Fruit fly (Drosophila melanogaster) Kc167 (cell line): ENCODE measurements around the gene CG8206.

Experiments
- Myc ChIP-seq: fragments of >200 bp; optimal IDR thresholded peaks from 2 replicates; lab custom pipeline; 2017; ENCODE audit warnings: missing external identifiers
- Sin3A ChIP-seq: fragments of >200 bp; optimal IDR thresholded peaks from 2 replicates; lab custom pipeline; 2018; ENCODE audit warnings: missing external identifiers
- h ChIP-seq: fragments of >200 bp; optimal IDR thresholded peaks from 3 replicates; lab custom pipeline; 2018; ENCODE audit warnings: missing external identifiers
- insv ChIP-seq: fragments of >200 bp; optimal IDR thresholded peaks from 3 replicates; lab custom pipeline; 2018; ENCODE audit warnings: missing external identifiers
- psq ChIP-seq: fragments of >200 bp; optimal IDR thresholded peaks from 2 replicates; lab custom pipeline; 2017; ENCODE audit warnings: missing external identifiers
- ttk ChIP-seq: sonication (Bioruptor generic); optimal IDR thresholded peaks from 2 replicates; lab custom pipeline; 2017; ENCODE audit warnings: missing external identifiers

CG8206 gene

DNA sequence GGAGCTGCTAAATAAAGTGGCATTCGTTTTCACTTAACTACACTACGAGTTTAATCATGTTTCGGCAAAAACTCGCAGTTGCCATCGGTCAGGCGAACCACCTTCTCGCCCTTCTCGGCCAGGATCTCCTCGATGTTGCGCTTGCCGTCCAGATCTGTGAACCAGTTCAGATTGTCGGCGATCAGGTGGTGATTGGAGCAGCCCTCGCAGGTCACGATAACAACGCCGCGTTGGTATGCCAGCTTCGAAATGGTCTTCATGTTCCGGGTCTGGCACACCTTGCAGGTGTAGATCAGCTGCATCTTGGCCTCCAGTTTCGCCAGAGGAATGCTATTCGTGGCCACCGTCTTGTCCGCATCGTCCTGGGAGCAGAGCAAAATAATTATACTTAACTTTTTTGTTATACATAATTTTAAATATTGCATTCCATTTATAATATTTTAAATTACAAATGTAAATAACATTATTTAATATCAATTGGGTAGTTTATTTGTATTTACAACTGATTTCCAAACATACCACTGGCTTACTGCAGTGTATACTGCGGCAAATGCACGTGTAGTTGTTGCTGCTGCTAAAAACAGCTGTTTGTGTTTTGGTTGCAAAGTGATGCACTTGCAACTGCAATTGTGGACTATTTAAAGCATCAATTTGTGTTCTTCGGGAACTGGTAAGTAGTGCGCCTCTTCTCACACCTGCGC, 5.7 kb upstream of the CG8206 start:
- TF ChIP-seq h (no peak), Sin3A (lab: Kevin White, UChicago) (no peak), psq (lab: Kevin White, UChicago) (no peak), insv (lab: Kevin White, UChicago) (no peak), Myc (lab: Kevin White, UChicago) (no peak), ttk (lab: Kevin White, UChicago) (no peak)

DNA sequence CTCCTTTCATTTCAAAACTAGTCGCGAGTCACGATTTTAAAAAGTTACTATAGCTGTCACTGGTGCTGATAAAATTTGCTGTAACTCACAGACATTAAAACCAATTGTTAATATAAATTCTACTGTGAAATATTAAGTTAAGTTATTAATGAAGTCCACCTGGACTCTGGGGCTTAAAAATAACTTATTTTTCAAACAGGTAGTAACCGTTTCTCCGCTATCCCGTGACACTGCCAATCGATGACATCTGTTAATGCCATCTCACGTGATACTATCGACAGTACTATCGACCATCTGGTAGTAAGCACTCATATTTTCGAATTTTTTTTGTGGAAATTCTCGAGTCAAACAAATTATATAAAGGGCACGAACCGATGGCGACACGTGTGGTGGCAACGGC, 5.0 kb upstream of the CG8206 start, which contains the start of the genes CG12379 and MagR:
TSS of gene CG12379 (minus strand) at position 2 of the 400 bp plus-strand sequence.
TSS of gene MagR (plus strand) at position 276 of the 400 bp plus-strand sequence.
- TF ChIP-seq insv (lab: Kevin White, UChicago) (no peak), Sin3A (lab: Kevin White, UChicago) (no peak), h (no peak), psq (lab: Kevin White, UChicago) (no peak), ttk (lab: Kevin White, UChicago) (no peak), Myc (lab: Kevin White, UChicago) (no peak)

DNA sequence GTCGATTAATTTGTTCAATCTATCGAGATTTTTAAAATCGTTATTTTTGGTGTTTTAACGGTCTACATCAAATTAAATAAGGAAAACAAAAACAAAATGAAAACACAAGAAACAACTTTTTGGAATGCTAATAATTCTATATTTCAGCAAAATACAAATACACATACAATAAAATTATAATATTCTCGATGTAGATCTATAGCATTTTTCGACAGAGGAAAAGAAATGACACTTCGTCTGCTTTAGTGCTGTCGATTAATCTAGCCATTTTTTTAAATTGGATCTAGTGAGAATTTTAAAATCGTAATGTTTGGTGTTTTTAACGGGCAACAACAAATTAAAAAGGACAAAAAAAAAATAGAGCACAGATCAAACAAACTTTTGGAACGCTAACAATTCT, 1.9 kb upstream of the CG8206 start, which contains the start of gene Arp6:
TSS of gene Arp6 (minus strand) at position 11 of the 400 bp plus-strand sequence.
- TF ChIP-seq insv (lab: Kevin White, UChicago) (no peak), Myc (lab: Kevin White, UChicago) (no peak), h (no peak), Sin3A (lab: Kevin White, UChicago) (no peak), psq (lab: Kevin White, UChicago) (no peak), ttk (lab: Kevin White, UChicago) (no peak)

DNA sequence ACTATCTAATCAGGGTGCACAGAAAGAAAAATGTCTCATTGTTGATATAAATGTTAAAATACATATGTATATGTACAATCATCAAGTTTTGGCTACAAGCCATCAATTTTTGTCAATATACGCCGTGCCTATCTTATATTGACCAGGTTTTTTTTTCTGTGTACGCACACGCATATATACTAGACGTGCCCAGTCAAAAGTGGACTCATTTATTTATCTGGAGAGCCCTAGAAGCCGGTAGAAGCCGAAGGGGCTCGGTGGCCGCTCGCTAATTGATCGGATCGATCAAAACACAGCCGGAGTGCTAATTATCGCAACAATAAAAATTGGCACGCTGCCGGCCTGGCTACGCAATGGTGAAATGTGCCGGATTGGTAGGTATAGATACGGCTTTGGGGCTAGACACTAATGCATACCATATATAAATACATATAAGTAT, 1.3 kb downstream of the CG8206 start:
- TF ChIP-seq psq (lab: Kevin White, UChicago) (no peak), insv (lab: Kevin White, UChicago) (no peak), Myc (lab: Kevin White, UChicago) (no peak), h (no peak), Sin3A (lab: Kevin White, UChicago) (no peak), ttk (lab: Kevin White, UChicago) (no peak)

DNA sequence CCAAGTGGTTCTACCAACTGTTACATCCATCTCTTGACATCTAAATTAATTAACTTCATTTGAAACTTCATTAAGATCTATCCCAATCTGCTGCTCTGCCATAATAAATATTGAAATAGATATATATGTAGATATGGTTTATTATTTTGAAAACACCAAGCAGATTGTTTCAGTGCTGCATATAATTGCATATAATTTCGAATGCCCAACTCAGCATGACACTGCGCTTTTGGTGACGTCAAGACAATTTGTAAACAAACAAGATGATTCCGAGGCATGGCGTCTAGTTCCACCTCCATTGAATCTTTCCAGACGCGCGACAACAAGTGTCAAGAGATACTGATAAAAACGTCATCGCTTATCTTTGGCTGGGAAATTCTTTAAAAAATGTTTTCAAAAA, 1.9 kb downstream of the CG8206 start:
- TF ChIP-seq insv (lab: Kevin White, UChicago) = no peak
- TF ChIP-seq psq (lab: Kevin White, UChicago) = no peak
- no peak for TF ChIP-seq Myc (lab: Kevin White, UChicago)

DNA sequence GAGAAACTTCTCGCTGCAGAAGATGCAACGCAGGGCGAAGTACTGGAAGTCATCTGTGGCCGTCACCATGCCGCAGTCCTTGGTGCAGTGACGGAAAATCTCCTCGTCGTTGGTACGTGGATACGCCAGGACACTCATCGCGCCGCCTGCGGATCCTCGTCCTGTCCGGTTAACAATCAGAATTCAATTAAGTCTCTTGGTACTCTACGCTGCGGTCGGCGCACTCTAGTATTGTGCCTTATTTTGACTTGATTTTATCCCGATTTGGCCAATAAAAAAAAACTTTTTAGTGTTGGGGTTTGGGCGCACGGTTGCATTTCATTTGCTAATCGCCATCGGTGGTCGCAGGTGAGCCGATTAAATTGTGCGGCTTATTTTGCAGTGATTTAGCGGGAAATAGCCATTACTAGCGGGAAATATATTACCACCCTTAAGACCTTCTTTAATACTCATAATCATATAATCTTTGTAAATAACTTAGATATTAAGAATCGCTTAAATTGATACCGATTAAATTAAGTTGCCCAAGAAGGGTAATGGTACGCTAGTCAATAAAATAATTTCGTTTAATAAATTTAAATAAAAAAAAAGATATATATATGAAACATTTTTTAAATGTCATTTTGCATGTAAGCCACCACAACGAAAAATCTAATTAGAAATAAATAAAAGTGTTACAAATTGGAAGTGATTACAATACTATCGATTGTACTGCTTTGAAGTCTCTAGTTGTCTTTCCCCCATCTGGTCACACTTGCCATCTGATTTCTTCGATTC, 7.1 kb downstream of the CG8206 start, which contains the start of the genes CG8944 and CCT6:
TSS of gene CG8944 (minus strand) at position 327 of the 777 bp plus-strand sequence.
TSS of gene CCT6 (plus strand) at position 744 of the 777 bp plus-strand sequence.
- TF ChIP-seq Sin3A (lab: Kevin White, UChicago) (no peak), ttk (lab: Kevin White, UChicago) (no peak), h (no peak), Myc (lab: Kevin White, UChicago) (no peak), psq (lab: Kevin White, UChicago) (no peak), insv (lab: Kevin White, UChicago) (no peak)

DNA sequence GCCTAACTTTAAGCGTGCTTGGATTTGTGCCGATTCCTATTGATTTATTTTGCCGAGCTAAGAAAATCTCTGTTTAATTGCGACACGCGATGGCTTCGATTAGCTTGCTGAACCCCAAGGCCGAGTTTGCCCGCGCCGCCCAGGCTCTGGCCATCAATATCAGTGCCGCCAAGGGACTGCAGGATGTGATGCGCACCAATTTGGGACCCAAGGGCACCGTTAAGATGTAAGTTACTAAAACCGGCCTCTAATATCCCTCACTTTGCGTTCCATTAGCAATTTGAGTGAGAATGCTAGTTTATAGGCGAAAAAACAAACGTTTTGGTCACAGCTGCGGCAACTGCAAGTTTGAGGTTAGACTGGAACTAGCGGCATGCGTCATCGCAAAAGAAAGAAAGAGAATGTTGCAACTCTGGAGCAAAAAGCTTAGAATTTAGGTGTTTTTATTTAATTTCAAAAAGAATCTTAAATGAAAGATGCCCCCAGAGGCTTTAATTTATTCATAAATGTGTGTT, 7.7 kb downstream of the CG8206 start:
- TF ChIP-seq ttk (lab: Kevin White, UChicago) (no peak), Sin3A (lab: Kevin White, UChicago) (no peak), Myc (lab: Kevin White, UChicago) (no peak), insv (lab: Kevin White, UChicago) (no peak), h (no peak), psq (lab: Kevin White, UChicago) (no peak)

DNA sequence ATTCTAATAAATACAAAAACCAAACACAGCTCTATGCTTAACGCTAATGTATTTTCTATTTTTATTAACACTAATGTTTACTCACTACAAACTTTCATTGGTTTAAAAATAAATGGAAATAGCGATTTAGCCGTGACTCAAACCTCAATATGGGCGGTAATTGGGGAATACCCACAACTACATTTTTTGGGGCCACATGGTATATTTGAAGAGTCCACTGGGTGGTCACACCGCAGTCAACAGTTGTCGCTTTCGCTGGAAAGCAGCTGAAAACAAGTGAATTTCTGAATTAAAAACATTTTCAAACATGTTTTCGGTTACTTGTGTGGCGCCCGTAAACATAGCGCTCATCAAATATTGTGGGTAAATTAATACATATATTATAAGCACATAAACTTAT, 9.9 kb downstream of the CG8206 start, which contains the start of gene Mvd:
TSS of gene Mvd (plus strand) at position 222 of the 400 bp plus-strand sequence.
- no peak for TF ChIP-seq Sin3A (lab: Kevin White, UChicago)
- TF ChIP-seq insv (lab: Kevin White, UChicago) = no peak
- TF ChIP-seq Myc (lab: Kevin White, UChicago) = no peak
- no peak for TF ChIP-seq ttk (lab: Kevin White, UChicago)
- no peak for TF ChIP-seq psq (lab: Kevin White, UChicago)
- TF ChIP-seq h = no peak

DNA sequence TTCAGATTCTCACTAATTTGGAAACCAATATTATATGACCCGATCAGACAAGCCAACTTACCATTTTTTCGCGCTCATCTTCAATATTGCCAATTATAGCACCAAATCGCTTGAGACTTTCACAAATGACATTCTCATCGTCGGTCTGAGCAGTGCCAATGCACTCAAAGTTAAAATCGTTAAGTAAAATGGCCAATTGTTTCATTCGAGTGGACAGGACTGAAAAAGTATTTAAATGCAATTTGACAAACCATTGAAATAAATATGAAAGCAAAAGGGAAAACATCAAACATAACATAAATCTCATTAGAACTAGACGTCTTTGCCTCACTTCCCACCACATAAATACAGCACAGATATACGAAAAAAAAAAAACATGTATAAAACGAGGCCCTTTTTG, 17.0 kb downstream of the CG8206 start, which contains the start of gene CG8260:
TSS of gene CG8260 (plus strand) at position 301 of the 400 bp plus-strand sequence.
- TF ChIP-seq ttk (lab: Kevin White, UChicago) (no peak), Sin3A (lab: Kevin White, UChicago) (no peak), h (no peak), insv (lab: Kevin White, UChicago) (no peak), Myc (lab: Kevin White, UChicago) (no peak), psq (lab: Kevin White, UChicago) (no peak)

DNA sequence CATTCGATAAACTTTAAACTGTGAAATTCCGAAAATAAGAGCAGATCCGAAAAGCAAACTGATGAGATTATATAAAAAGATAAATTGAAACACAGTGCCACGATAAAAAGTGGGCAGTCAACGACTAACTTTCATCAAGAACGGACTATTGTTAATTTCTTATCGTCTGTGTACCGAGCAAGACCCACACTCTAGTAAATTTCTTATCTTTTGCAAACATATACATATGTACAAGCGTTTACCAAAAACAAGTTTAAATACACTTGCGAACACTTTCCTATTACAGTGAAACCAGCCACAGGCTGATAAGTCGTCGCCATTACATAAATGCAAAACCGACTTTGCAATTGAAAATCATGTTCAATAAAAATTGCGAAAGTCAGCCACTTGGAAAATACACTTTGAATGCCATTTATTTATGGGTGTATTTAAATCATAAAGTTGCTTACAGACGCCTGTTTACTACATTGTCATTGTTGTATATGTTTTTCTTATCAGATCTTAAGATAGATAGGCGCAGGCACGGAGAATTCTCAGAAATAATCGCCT, 19.7 kb downstream of the CG8206 start:
- no peak for TF ChIP-seq psq (lab: Kevin White, UChicago)
- no peak for TF ChIP-seq ttk (lab: Kevin White, UChicago)
- no peak for TF ChIP-seq h
- TF ChIP-seq Sin3A (lab: Kevin White, UChicago) = no peak
